Fruit fly (Drosophila melanogaster): ENCODE data around the gene Ets65A.

Ets65A gene

DNA sequence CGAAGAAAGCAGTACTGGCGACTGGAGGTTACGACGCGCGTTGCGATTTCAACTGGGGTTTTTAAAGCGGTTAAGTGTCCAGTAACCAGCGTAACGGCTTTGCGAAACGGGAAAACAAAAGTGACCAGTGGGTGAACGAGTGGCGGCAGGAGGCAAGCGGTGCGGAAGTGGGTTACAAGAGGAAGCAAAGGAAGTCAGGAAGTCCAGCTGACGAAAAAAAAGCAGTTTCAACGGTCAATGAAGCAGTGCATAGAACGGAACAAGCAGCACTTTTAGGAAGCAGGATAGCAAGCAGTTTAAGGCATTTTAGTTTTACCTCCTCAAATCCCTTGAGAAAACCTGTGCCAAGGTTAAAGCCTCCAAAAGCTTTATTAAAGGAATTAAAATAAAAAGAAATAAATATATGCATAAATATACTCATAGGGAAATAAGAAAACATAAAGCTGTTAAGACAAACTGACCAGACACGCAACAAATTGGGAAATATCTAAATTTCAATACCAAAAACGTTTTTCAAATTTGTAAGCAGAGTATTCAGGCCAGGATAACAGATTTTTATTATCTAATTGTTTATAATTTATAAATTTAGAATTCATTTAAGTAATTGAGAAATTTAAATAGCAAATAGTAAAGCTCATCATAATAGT, 38.2 kb upstream of the Ets65A start, which contains the start of gene CG6592 (continued):
- TF ChIP-seq Sox100B (GFP tag; optimal IDR thresholded peaks at IDR 0.05) (no peak), Sox102F (GFP tag; optimal IDR thresholded peaks at IDR 0.05) (no peak), CG18476 (GFP tag; optimal IDR thresholded peaks at IDR 0.05) (no peak), jumu (GFP tag; optimal IDR thresholded peaks at IDR 0.05) (no peak), CG6765 (GFP tag; optimal IDR thresholded peaks at IDR 0.05) (no peak), ash1 (GFP tag; optimal IDR thresholded peaks at IDR 0.05) (no peak), CG15073 (GFP tag; optimal IDR thresholded peaks at IDR 0.05) (no peak), Sry-δ (GFP tag; optimal IDR thresholded peaks at IDR 0.05) (no peak), gcm2 (GFP tag; optimal IDR thresholded peaks at IDR 0.05) (no peak), trh (GFP tag; optimal IDR thresholded peaks at IDR 0.05) (peak; percentile 16), CG7745 (tag; optimal IDR thresholded peaks at IDR 0.05) (no peak), onecut (GFP tag; IDR thresholded peaks at IDR 0.05) (0 out of 2 replicates have a peak, but pooled peaks have one; percentile 13), zf30C (GFP tag; optimal IDR thresholded peaks at IDR 0.05) (no peak), NK7.1 (GFP tag; optimal IDR thresholded peaks at IDR 0.05) (no peak), dmrt11E (tag; optimal IDR thresholded peaks at IDR 0.05) (peak; percentile 78), oc (tag; optimal IDR thresholded peaks at IDR 0.05) (no peak), croc (GFP tag; conservative IDR thresholded peaks at IDR 0.05) (peak; percentile 26; the same call in 1 of the 3 replicates), hth (optimal IDR thresholded peaks at IDR 0.05) (no peak), ci (GFP tag; IDR thresholded peaks at IDR 0.05) (peak; percentile 43; the same call in 1 of the 3 replicates), CG30020 (tag; optimal IDR thresholded peaks at IDR 0.05) (no peak), al (GFP tag; IDR thresholded peaks at IDR 0.05) (no peak), CG2202 (tag; optimal IDR thresholded peaks at IDR 0.05) (peak; percentile 16), Doc3 (GFP tag; IDR thresholded peaks at IDR 0.05; ENCODE audit: partially characterized antibody) (no peak), CG7372 (GFP tag; IDR thresholded peaks at IDR 0.05) (no peak), Taf1 (GFP tag; IDR thresholded peaks at IDR 0.05) (no peak), CG4424 (GFP tag; optimal IDR thresholded peaks at IDR 0.05) (no peak), CG18599 (GFP tag; optimal IDR thresholded peaks at IDR 0.05) (no peak), CG10543 (GFP tag; optimal IDR thresholded peaks at IDR 0.05) (no peak), nerfin-1 (tag; optimal IDR thresholded peaks at IDR 0.05) (no peak), CG1792 (GFP tag; optimal IDR thresholded peaks at IDR 0.05) (no peak), vfl (GFP tag; optimal IDR thresholded peaks at IDR 0.05) (no peak), CG10209 (GFP tag; optimal IDR thresholded peaks at IDR 0.05) (peak; percentile 62), Vsx1 (GFP tag; optimal IDR thresholded peaks at IDR 0.05) (no peak), fd3F (GFP tag; optimal IDR thresholded peaks at IDR 0.05) (no peak), crp (GFP tag; optimal IDR thresholded peaks at IDR 0.05) (peak in 1 of 2 experiments; percentile 57), org-1 (GFP tag; optimal IDR thresholded peaks at IDR 0.05) (peak; percentile 32), CG12236 (GFP tag; optimal IDR thresholded peaks at IDR 0.05) (peak; percentile 44), toy (GFP tag; IDR thresholded peaks at IDR 0.05) (no peak), tin (GFP tag; optimal IDR thresholded peaks at IDR 0.05) (no peak), bowl (GFP tag; IDR thresholded peaks at IDR 0.05) (no peak), tx (GFP tag; optimal IDR thresholded peaks at IDR 0.05) (no peak), Spps (tag; optimal IDR thresholded peaks at IDR 0.05) (no peak), Ada2b (GFP tag; IDR thresholded peaks at IDR 0.05) (no peak), yki (optimal IDR thresholded peaks at IDR 0.05) (no peak), Scr (GFP tag; IDR thresholded peaks at IDR 0.05; ENCODE audit: partially characterized antibody) (no peak), CG12769 (tag; optimal IDR thresholded peaks at IDR 0.05) (no peak), Gug (GFP tag; IDR thresholded peaks at IDR 0.05) (no peak; the same call in 3 of the 4 replicates), CG17568 (GFP tag; optimal IDR thresholded peaks at IDR 0.05) (peak; percentile 24), HLH4C (GFP tag; IDR thresholded peaks at IDR 0.05; ENCODE audit: partially characterized antibody) (no peak), Xrp1 (GFP tag; IDR thresholded peaks at IDR 0.05) (no peak), CG1024 (GFP tag; IDR thresholded peaks at IDR 0.05) (peak; percentile 16; the same call in 1 of the 2 replicates)
